Fruit fly (Drosophila melanogaster) whole organism, prepupa: ENCODE data around the gene Kah.

Experiments used
- Blimp-1 ChIP-seq: fragments of 200-800 bp; sonication (Bioruptor generic); optimal IDR thresholded peaks from 3 replicates; lab custom pipeline; 2017; ENCODE audit warnings: missing biosample characterization, missing genetic modification characterization, mild to moderate bottlenecking, moderate library complexity, missing genetic modification reagents
- CG10631 ChIP-seq: fragments of 200-800 bp; sonication (Bioruptor generic); optimal IDR thresholded peaks from 2 replicates; lab custom pipeline; 2016; ENCODE audit warnings: missing biosample characterization, missing genetic modification characterization
- CG10669 ChIP-seq: fragments of 200-800 bp; sonication (Bioruptor generic); optimal IDR thresholded peaks from 3 replicates; lab custom pipeline; 2018; ENCODE audit warnings: missing biosample characterization, mild to moderate bottlenecking, missing genetic modification characterization, moderate library complexity
- CG11294 ChIP-seq: fragments of 200-800 bp; sonication (Bioruptor generic); IDR thresholded peaks from 2 replicates; pipeline ENCODE4 v1.3.6; 2022; ENCODE audit warnings: missing biosample characterization, missing genetic modification characterization
- CG11762 ChIP-seq: fragments of 200-800 bp; sonication (Bioruptor generic); optimal IDR thresholded peaks from 3 replicates; lab custom pipeline; 2016; ENCODE audit warnings: missing biosample characterization, missing genetic modification characterization; ENCODE audit not compliant: insufficient read depth
- CG15336 ChIP-seq: fragments of 200-800 bp; sonication (Bioruptor generic); IDR thresholded peaks from 2 replicates; pipeline ENCODE4 v1.3.6; 2022; ENCODE audit warnings: missing biosample characterization, missing genetic modification characterization
- CG16779 ChIP-seq: fragments of 200-800 bp; sonication (Bioruptor generic); optimal IDR thresholded peaks from 3 replicates; lab custom pipeline; 2017; ENCODE audit warnings: missing biosample characterization, mild to moderate bottlenecking, missing genetic modification characterization
- CG3032 ChIP-seq: fragments of 200-800 bp; optimal IDR thresholded peaks from 2 replicates; lab custom pipeline; 2019; ENCODE audit warnings: missing biosample characterization, mild to moderate bottlenecking, missing genetic modification characterization, moderate library complexity
- CG31627 ChIP-seq: fragments of 200-800 bp; sonication (Bioruptor generic); optimal IDR thresholded peaks from 3 replicates; lab custom pipeline; 2016; ENCODE audit warnings: missing biosample characterization, missing genetic modification characterization
- CG32006 ChIP-seq: fragments of 200-800 bp; sonication (Bioruptor generic); optimal IDR thresholded peaks from 3 replicates; lab custom pipeline; 2017; ENCODE audit warnings: missing biosample characterization, mild to moderate bottlenecking, missing genetic modification characterization
- CG34406 ChIP-seq: fragments of 200-800 bp; sonication (Bioruptor generic); optimal IDR thresholded peaks from 3 replicates; lab custom pipeline; 2016; ENCODE audit warnings: missing biosample characterization, missing genetic modification characterization
- CG3919 ChIP-seq: fragments of 200-800 bp; sonication (Bioruptor generic); optimal IDR thresholded peaks from 3 replicates; lab custom pipeline; 2016; ENCODE audit warnings: missing biosample characterization, missing genetic modification characterization
- CG4318 ChIP-seq: fragments of 200-800 bp; sonication (Bioruptor generic); optimal IDR thresholded peaks from 3 replicates; lab custom pipeline; 2017; ENCODE audit warnings: missing biosample characterization, mild to moderate bottlenecking, missing genetic modification characterization
- CG6163 ChIP-seq: fragments of 200-800 bp; sonication (Bioruptor generic); IDR thresholded peaks from 3 replicates; pipeline ENCODE4 v1.3.6; 2022; ENCODE audit warnings: missing biosample characterization, missing genetic modification characterization
- CG6276 ChIP-seq: fragments of 200-800 bp; sonication (Bioruptor generic); optimal IDR thresholded peaks from 2 replicates; lab custom pipeline; 2017; ENCODE audit warnings: missing biosample characterization, mild to moderate bottlenecking, missing genetic modification characterization
- CG6792 ChIP-seq: fragments of 200-800 bp; sonication (Bioruptor generic); optimal IDR thresholded peaks from 3 replicates; lab custom pipeline; 2016; ENCODE audit warnings: missing biosample characterization, missing genetic modification characterization
- CG6808 ChIP-seq: fragments of 200-800 bp; sonication (Bioruptor generic); optimal IDR thresholded peaks from 3 replicates; lab custom pipeline; 2017; ENCODE audit warnings: missing biosample characterization, missing genetic modification characterization, mild to moderate bottlenecking, moderate library complexity, missing genetic modification reagents
- CG8119 ChIP-seq: fragments of 200-800 bp; sonication (Bioruptor generic); IDR thresholded peaks from 3 replicates; pipeline ENCODE4 v1.3.6; 2022; ENCODE audit warnings: missing biosample characterization, missing genetic modification characterization
- CG8319 ChIP-seq: fragments of 200-800 bp; sonication (Bioruptor generic); optimal IDR thresholded peaks from 3 replicates; lab custom pipeline; 2016; ENCODE audit warnings: missing biosample characterization, missing genetic modification characterization
- CG8632 ChIP-seq: fragments of 200-800 bp; sonication (Bioruptor generic); optimal IDR thresholded peaks from 3 replicates; lab custom pipeline; 2016; ENCODE audit warnings: missing biosample characterization, missing genetic modification characterization
- Eip75B ChIP-seq: fragments of 200-800 bp; sonication (Bioruptor generic); optimal IDR thresholded peaks from 3 replicates; lab custom pipeline; 2016; ENCODE audit warnings: missing biosample characterization, missing genetic modification characterization
- Eip93F ChIP-seq: fragments of 200-800 bp; sonication (Bioruptor generic); optimal IDR thresholded peaks from 2 replicates; lab custom pipeline; 2016; ENCODE audit warnings: missing biosample characterization, mild to moderate bottlenecking, missing genetic modification characterization
- Ets21C ChIP-seq: fragments of 200-800 bp; sonication (Bioruptor generic); optimal IDR thresholded peaks from 3 replicates; lab custom pipeline; 2016; ENCODE audit warnings: missing biosample characterization, missing genetic modification characterization
- Gug ChIP-seq: fragments of 200-800 bp; sonication (Bioruptor generic); IDR thresholded peaks from 2 replicates; pipeline ENCODE4 v1.3.6; 2022; ENCODE audit warnings: missing biosample characterization, missing genetic modification characterization
- Hr4 ChIP-seq: fragments of 200-800 bp; sonication (Bioruptor generic); optimal IDR thresholded peaks from 3 replicates; lab custom pipeline; 2016; ENCODE audit warnings: missing biosample characterization, missing genetic modification characterization
- Lpt ChIP-seq: fragments of 200-800 bp; sonication (Bioruptor generic); optimal IDR thresholded peaks from 3 replicates; lab custom pipeline; 2016; ENCODE audit warnings: missing biosample characterization, missing genetic modification characterization
- Met ChIP-seq: fragments of 200-800 bp; sonication (Bioruptor generic); optimal IDR thresholded peaks from 3 replicates; lab custom pipeline; 2016; ENCODE audit warnings: missing biosample characterization, missing genetic modification characterization
- OdsH ChIP-seq: fragments of 200-800 bp; sonication (Bioruptor generic); optimal IDR thresholded peaks from 3 replicates; lab custom pipeline; 2016; ENCODE audit warnings: missing biosample characterization, missing genetic modification characterization
- Sox14 ChIP-seq: fragments of 200-800 bp; sonication (Bioruptor generic); optimal IDR thresholded peaks from 3 replicates; lab custom pipeline; 2016; ENCODE audit warnings: missing biosample characterization, missing genetic modification characterization
- Sox15 ChIP-seq: fragments of 200-800 bp; sonication (Bioruptor generic); optimal IDR thresholded peaks from 3 replicates; lab custom pipeline; 2016; ENCODE audit warnings: missing biosample characterization, missing genetic modification characterization
- acj6 ChIP-seq: fragments of 200-800 bp; sonication (Bioruptor generic); optimal IDR thresholded peaks from 3 replicates; lab custom pipeline; 2016; ENCODE audit warnings: missing biosample characterization, missing genetic modification characterization
- dac ChIP-seq: fragments of 200-800 bp; sonication (Bioruptor generic); optimal IDR thresholded peaks from 2 replicates; lab custom pipeline; 2017; ENCODE audit warnings: missing biosample characterization, mild to moderate bottlenecking, missing genetic modification characterization
- dsx ChIP-seq: fragments of 200-800 bp; optimal IDR thresholded peaks from 3 replicates; lab custom pipeline; 2019; ENCODE audit warnings: missing biosample characterization, mild to moderate bottlenecking, missing genetic modification characterization, moderate library complexity; ENCODE audit not compliant: poor library complexity, severe bottlenecking
- eg ChIP-seq: fragments of 200-800 bp; sonication (Bioruptor generic); IDR thresholded peaks from 3 replicates; pipeline ENCODE4 v1.3.6; 2022; ENCODE audit warnings: missing biosample characterization, missing genetic modification characterization
- esn ChIP-seq: fragments of 200-800 bp; sonication (Bioruptor generic); optimal IDR thresholded peaks from 2 replicates; lab custom pipeline; 2016; ENCODE audit warnings: missing biosample characterization, mild to moderate bottlenecking, missing genetic modification characterization, moderate library complexity
- fd85E ChIP-seq: fragments of 200-800 bp; sonication (Bioruptor generic); optimal IDR thresholded peaks from 3 replicates; lab custom pipeline; 2016; ENCODE audit warnings: missing biosample characterization, missing genetic modification characterization
- fkh ChIP-seq: fragments of 200-800 bp; sonication (Bioruptor generic); optimal IDR thresholded peaks from 3 replicates; lab custom pipeline; 2017; ENCODE audit warnings: missing biosample characterization, mild to moderate bottlenecking, missing genetic modification characterization, moderate library complexity
- lz ChIP-seq: fragments of 200-800 bp; sonication (Bioruptor generic); optimal IDR thresholded peaks from 3 replicates; lab custom pipeline; 2016; ENCODE audit warnings: missing biosample characterization, missing genetic modification characterization
- net ChIP-seq: fragments of 200-800 bp; sonication (Bioruptor generic); optimal IDR thresholded peaks from 3 replicates; lab custom pipeline; 2016; ENCODE audit warnings: missing biosample characterization, missing genetic modification characterization
- pdm3 ChIP-seq: fragments of 200-800 bp; sonication (Bioruptor generic); optimal IDR thresholded peaks from 3 replicates; lab custom pipeline; 2016; ENCODE audit warnings: missing biosample characterization, missing genetic modification characterization
- salr ChIP-seq, 2 experiments: fragments of 200-800 bp; sonication (Bioruptor generic); optimal IDR thresholded peaks; 3 replicates each; lab custom pipeline; 2016 to 2018; ENCODE audit warnings: missing biosample characterization in 2 of 2, missing genetic modification characterization in 2 of 2, mild to moderate bottlenecking in 1 of 2
- spab ChIP-seq: fragments of 200-800 bp; sonication (Bioruptor generic); optimal IDR thresholded peaks from 2 replicates; lab custom pipeline; 2017; ENCODE audit warnings: missing biosample characterization, mild to moderate bottlenecking, missing genetic modification characterization, missing genetic modification reagents
- ss ChIP-seq, 2 experiments: fragments of 200-800 bp; sonication (Bioruptor generic); optimal IDR thresholded peaks; 2 replicates in 1 of 2; 3 replicates in 1 of 2; lab custom pipeline; 2017 to 2018; ENCODE audit warnings: mild to moderate bottlenecking in 2 of 2, missing biosample characterization in 2 of 2, missing genetic modification characterization in 2 of 2, moderate library complexity in 1 of 2
- svp ChIP-seq: fragments of 200-800 bp; sonication (Bioruptor generic); peaks from one replicate; lab custom pipeline; 2016; ENCODE audit warnings: missing biosample characterization, missing genetic modification characterization
- topi ChIP-seq: fragments of 200-800 bp; sonication (Bioruptor generic); optimal IDR thresholded peaks from 3 replicates; lab custom pipeline; 2016; ENCODE audit warnings: missing biosample characterization, missing genetic modification characterization

Gene Kah

DNA sequence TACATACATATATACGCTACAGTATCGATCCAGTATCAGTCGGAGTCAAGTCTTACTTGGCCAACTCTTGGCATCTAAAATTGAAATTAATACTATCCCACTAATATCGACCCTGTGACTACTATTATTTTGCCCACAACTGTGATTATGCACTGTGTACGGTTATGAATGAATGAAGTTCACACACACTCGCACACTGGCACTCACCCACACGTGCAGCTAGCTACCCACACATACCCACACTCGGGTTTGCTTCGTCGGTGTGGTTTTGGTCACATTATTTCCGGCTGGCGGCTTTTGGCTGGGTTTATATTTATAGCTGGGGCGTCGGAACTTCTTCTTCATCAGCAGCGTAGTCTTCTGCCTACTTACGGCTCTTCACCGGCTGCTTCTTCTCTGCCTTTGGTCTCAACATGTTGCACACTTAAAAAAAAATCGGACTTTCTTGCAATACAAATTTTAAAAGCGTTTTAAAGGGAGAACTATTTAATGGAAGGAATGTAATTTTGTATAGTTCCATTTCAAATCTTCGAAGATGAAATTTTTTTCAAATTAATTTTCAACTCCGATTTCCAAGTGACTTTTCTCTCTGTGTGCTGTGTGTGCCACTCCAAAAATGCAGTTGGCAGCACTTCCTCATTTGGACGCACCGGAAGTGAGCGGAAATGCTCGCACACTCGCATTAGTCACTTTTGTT, 45.4 kb upstream of the Kah start (continued):
- TF ChIP-seq CG11762 (peak; percentile 80), CG15336 (GFP tag; lab: Robert Waterston, UW) (peak; percentile 94), fd85E (GFP tag; lab: Kevin White, UChicago) (peak; percentile 47), lz (GFP tag; lab: Kevin White, UChicago) (peak; percentile 77), Lpt (GFP tag; lab: Kevin White, UChicago) (peak; percentile 88), topi (GFP tag; lab: Kevin White, UChicago) (peak; percentile 79), Sox14 (peak; percentile 83), CG8319 (GFP tag; lab: Kevin White, UChicago) (peak; percentile 57), dac (GFP tag; lab: Kevin White, UChicago) (peak; percentile 70), eg (peak; percentile 91)

DNA sequence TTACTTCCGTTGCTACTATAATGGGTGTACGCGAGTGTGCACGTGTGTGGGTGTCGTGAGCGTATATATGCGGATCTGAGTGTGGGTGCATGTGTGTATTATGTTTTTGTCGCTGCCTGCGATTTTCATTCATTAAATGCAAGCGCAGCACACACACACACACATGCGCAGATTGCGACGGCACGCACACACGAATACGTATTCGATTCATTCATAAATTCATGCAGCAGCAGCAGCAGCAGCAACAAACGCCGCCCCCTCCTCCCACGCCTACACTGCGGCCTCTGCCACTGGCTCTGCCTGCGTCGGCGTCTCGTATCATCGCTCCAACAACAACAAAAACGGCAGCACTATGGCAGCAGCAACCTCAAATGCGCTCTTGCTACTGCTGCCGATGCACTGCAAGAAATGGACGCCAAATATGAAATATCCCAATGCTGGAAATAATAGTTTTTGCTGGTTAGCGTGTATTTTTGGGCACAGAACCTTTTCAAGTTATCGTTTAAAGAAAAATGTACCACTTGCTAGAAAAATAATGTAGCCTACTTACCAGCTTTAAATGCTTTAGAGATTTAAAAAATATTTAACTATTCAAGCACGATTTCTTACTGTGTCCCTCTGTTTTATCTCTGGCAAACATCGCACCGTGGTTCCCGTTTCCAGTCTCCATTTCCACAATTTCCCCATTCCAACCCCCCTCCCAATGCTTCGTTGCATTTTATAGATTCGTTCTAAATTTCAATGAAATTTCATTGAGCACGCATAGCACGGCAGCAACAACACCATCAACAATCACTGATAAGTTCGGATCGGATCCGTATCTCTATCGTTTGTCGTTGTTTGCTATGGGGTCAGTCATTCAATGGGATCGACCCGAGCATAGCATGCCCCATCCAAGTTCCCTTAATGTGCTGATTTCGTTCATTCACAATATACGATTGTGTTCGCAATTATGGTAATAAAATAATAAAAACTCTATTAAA, 44.5 kb upstream of the Kah start:
- TF ChIP-seq CG8319 (GFP tag; lab: Kevin White, UChicago) (peak; percentile 37), CG8119 (peak; percentile 90), Gug (peak; percentile 85), OdsH (peak; percentile 82), ss (GFP tag; optimal IDR thresholded peaks at IDR 0.05; lab: Kevin White, UChicago) (peak in 1 of 2 experiments; percentile 51), net (peak; percentile 69), CG3032 (tag; lab: Kevin White, UChicago) (peak; percentile 49), Met (GFP tag; lab: Kevin White, UChicago) (peak; percentile 68), Ets21C (GFP tag; lab: Kevin White, UChicago) (peak; percentile 12), CG8632 (GFP tag; lab: Kevin White, UChicago) (peak; percentile 38), Eip93F (GFP tag; lab: Kevin White, UChicago) (no peak), CG3919 (GFP tag; lab: Kevin White, UChicago) (peak; percentile 81), Blimp-1 (GFP tag; lab: Kevin White, UChicago) (no peak), CG34406 (GFP tag; lab: Kevin White, UChicago) (peak; percentile 44), spab (GFP tag; lab: Kevin White, UChicago) (peak; percentile 52), svp (no peak), dac (GFP tag; lab: Kevin White, UChicago) (peak; percentile 83), CG32006 (GFP tag; lab: Kevin White, UChicago) (peak; percentile 94), fkh (GFP tag; lab: Kevin White, UChicago) (peak; percentile 48), lz (GFP tag; lab: Kevin White, UChicago) (peak; percentile 58), CG4318 (GFP tag; lab: Kevin White, UChicago) (peak; percentile 91), dsx (GFP tag; lab: Kevin White, UChicago) (peak; percentile 55), CG11762 (peak; percentile 66), CG16779 (tag; lab: Kevin White, UChicago) (peak; percentile 52), salr (GFP tag; optimal IDR thresholded peaks at IDR 0.05; lab: Kevin White, UChicago) (peak; percentile 52 to 72), CG10669 (peak; percentile 66), CG11294 (GFP tag; lab: Robert Waterston, UW) (peak; percentile 77), CG6163 (peak; percentile 88), pdm3 (GFP tag; lab: Kevin White, UChicago) (peak; percentile 81), Hr4 (peak; percentile 92), Eip75B (GFP tag; lab: Kevin White, UChicago) (peak; percentile 67), CG6792 (GFP tag; lab: Kevin White, UChicago) (peak; percentile 55), CG6808 (GFP tag; lab: Kevin White, UChicago) (peak; percentile 53), acj6 (GFP tag; lab: Kevin White, UChicago) (peak; percentile 74), CG31627 (GFP tag; lab: Kevin White, UChicago) (peak; percentile 70), CG10631 (GFP tag; lab: Kevin White, UChicago) (peak; percentile 67), topi (GFP tag; lab: Kevin White, UChicago) (peak; percentile 55), esn (GFP tag; lab: Kevin White, UChicago) (peak; percentile 55), CG6276 (GFP tag; lab: Kevin White, UChicago) (peak; percentile 81), Sox15 (GFP tag; lab: Kevin White, UChicago) (peak; percentile 32)
